Worm (Caenorhabditis elegans): ENCODE results near the gene F13B6.3.

Gene F13B6.3

ce11 chrIV:7503322-7503721 lies 37.6 kb upstream of the F13B6.3 start, which contains the start of gene glt-6:
Gene glt-6, plus strand, starts transcription at chrIV:7503622.
- TF ChIP-seq unc-55 (GFP tag; optimal IDR thresholded peaks at IDR 0.05), result no peak
- TF ChIP-seq ceh-82 (tag; optimal IDR thresholded peaks at IDR 0.05), result no peak
- no peak for TF ChIP-seq lin-13 (GFP tag; optimal IDR thresholded peaks at IDR 0.05)
- no peak for TF ChIP-seq aly-2 (tag; optimal IDR thresholded peaks at IDR 0.05)
- no peak for TF ChIP-seq fos-1 (tag; optimal IDR thresholded peaks at IDR 0.05)

- TF ChIP-seq nhr-25 (tag; optimal IDR thresholded peaks at IDR 0.05) (no peak), ceh-82 (tag; optimal IDR thresholded peaks at IDR 0.05) (no peak), unc-39 (tag; optimal IDR thresholded peaks at IDR 0.05) (no peak), nhr-6 (tag; optimal IDR thresholded peaks at IDR 0.05) (no peak), peb-1 (tag; optimal IDR thresholded peaks at IDR 0.05) (no peak), elt-3 (tag; optimal IDR thresholded peaks at IDR 0.05) (no peak), nhr-77 (tag; optimal IDR thresholded peaks at IDR 0.05) (no peak), nhr-12 (tag; optimal IDR thresholded peaks at IDR 0.05) (no peak), ZK546.5 (tag; optimal IDR thresholded peaks at IDR 0.05) (no peak), gmeb-1 (tag; optimal IDR thresholded peaks at IDR 0.05) (no peak), egl-27 (tag; optimal IDR thresholded peaks at IDR 0.05) (no peak), mbf-1 (tag; optimal IDR thresholded peaks at IDR 0.05) (no peak), mab-5 (tag; optimal IDR thresholded peaks at IDR 0.05) (no peak), C34F6.9 (tag; optimal IDR thresholded peaks at IDR 0.05) (no peak), mdl-1 (tag; optimal IDR thresholded peaks at IDR 0.05) (no peak), blmp-1 (tag; optimal IDR thresholded peaks at IDR 0.05; ENCODE audit: insufficient read depth) (no peak), crh-2 (tag; optimal IDR thresholded peaks at IDR 0.05) (no peak)
Measured at ce11 chrIV:7501337-7501736, 35.6 kb upstream of the F13B6.3 start, which contains the start of gene F55G1.15. Gene F55G1.15, minus strand, starts transcription at chrIV:7501437.

ce11 chrIV:7500924-7501323 lies 35.2 kb upstream of the F13B6.3 start:
- no peak for TF ChIP-seq mab-5 (tag; optimal IDR thresholded peaks at IDR 0.05)
- no peak for TF ChIP-seq Y55F3AM.14 (GFP tag; optimal IDR thresholded peaks at IDR 0.05)
- TF ChIP-seq fos-1 (tag; optimal IDR thresholded peaks at IDR 0.05), result no peak
- TF ChIP-seq ztf-11 (tag; optimal IDR thresholded peaks at IDR 0.05), result no peak
- TF ChIP-seq ztf-4 (tag; optimal IDR thresholded peaks at IDR 0.05), result no peak
- TF ChIP-seq R02D3.7 (tag; optimal IDR thresholded peaks at IDR 0.05), result no peak
- no peak for TF ChIP-seq zag-1 (tag; optimal IDR thresholded peaks at IDR 0.05)
- no peak for TF ChIP-seq sem-4 (tag; optimal IDR thresholded peaks at IDR 0.05)
- TF ChIP-seq F13H6.1 (tag; optimal IDR thresholded peaks at IDR 0.05), result no peak
- TF ChIP-seq nhr-11 (tag; optimal IDR thresholded peaks at IDR 0.05), result no peak
- TF ChIP-seq crh-2 (tag; optimal IDR thresholded peaks at IDR 0.05), result no peak
- no peak for TF ChIP-seq alr-1 (tag; optimal IDR thresholded peaks at IDR 0.05)
- TF ChIP-seq C34F6.9 (tag; optimal IDR thresholded peaks at IDR 0.05), result no peak

- TF ChIP-seq unc-62 (GFP tag; optimal IDR thresholded peaks at IDR 0.05), result no peak
- no peak for TF ChIP-seq lin-11 (tag; optimal IDR thresholded peaks at IDR 0.05)
- no peak for TF ChIP-seq C34F6.9 (tag; optimal IDR thresholded peaks at IDR 0.05)
- peak; percentile 67 for TF ChIP-seq snpc-4 (tag; optimal IDR thresholded peaks at IDR 0.05)
- no peak for TF ChIP-seq ama-1 (optimal IDR thresholded peaks at IDR 0.05)
- no peak for TF ChIP-seq ceh-16 (tag; optimal IDR thresholded peaks at IDR 0.05)
Measured at ce11 chrIV:7499302-7499701, 33.5 kb upstream of the F13B6.3 start.

ce11 chrIV:7497750-7498149 lies 32.0 kb upstream of the F13B6.3 start, which contains the start of gene egas-4:
Gene egas-4, minus strand, starts transcription at chrIV:7497850.
- TF ChIP-seq nhr-10 (tag; optimal IDR thresholded peaks at IDR 0.05) (no peak), fos-1 (tag; optimal IDR thresholded peaks at IDR 0.05) (no peak), ztf-1 (GFP tag; conservative IDR thresholded peaks at IDR 0.05) (no peak), nhr-6 (tag; optimal IDR thresholded peaks at IDR 0.05) (no peak), R02D3.7 (tag; optimal IDR thresholded peaks at IDR 0.05) (no peak), sma-3 (GFP tag; optimal IDR thresholded peaks at IDR 0.05) (no peak), lin-11 (tag; optimal IDR thresholded peaks at IDR 0.05) (no peak), elt-3 (tag; optimal IDR thresholded peaks at IDR 0.05) (no peak), aly-2 (tag; optimal IDR thresholded peaks at IDR 0.05) (no peak), nhr-129 (tag; optimal IDR thresholded peaks at IDR 0.05) (no peak)

Measured in whole organism, L2 larva.